Fruit fly (Drosophila melanogaster): ENCODE measurements around the gene Ir7d.
A peak's percentile ranks its signal among the peaks of the same experiment; 100 is the strongest.

The Ir7d gene

dm6 chrX:7893411-7894122 lies 14.9 kb upstream of the Ir7d start, which contains the start of the genes CG45089, ND-MNLL and p115 (continued):
- TF ChIP-seq HHEX (GFP tag; optimal IDR thresholded peaks at IDR 0.05): peak; percentile 18
- peak; percentile 73 for TF ChIP-seq nmo (GFP tag; optimal IDR thresholded peaks at IDR 0.05)
- peak; percentile 78 for TF ChIP-seq MBD-R2 (GFP tag; IDR thresholded peaks at IDR 0.05)
- peak; percentile 65 for TF ChIP-seq Abd-B (GFP tag; optimal IDR thresholded peaks at IDR 0.05)
- peak; percentile 75 for TF ChIP-seq BEAF-32 (GFP tag; optimal IDR thresholded peaks at IDR 0.05)
- TF ChIP-seq ro (GFP tag; IDR thresholded peaks at IDR 0.05): no peak
- peak; percentile 61; the same call in 2 of the 3 replicates for TF ChIP-seq CG14860 (GFP tag; IDR thresholded peaks at IDR 0.05; ENCODE audit: partially characterized antibody)
- peak in 1 of 2 experiments; percentile 60 for TF ChIP-seq bsh (GFP tag; optimal IDR thresholded peaks at IDR 0.05)
- no peak for TF ChIP-seq ham (GFP tag; IDR thresholded peaks at IDR 0.05)
- no peak for TF ChIP-seq E2f1 (GFP tag; IDR thresholded peaks at IDR 0.05)
- TF ChIP-seq Fer3 (tag; optimal IDR thresholded peaks at IDR 0.05): peak; percentile 47
- TF ChIP-seq CG8765 (GFP tag; IDR thresholded peaks at IDR 0.05): no peak
- peak; percentile 8 for TF ChIP-seq CG16815 (GFP tag; optimal IDR thresholded peaks at IDR 0.05)
- peak; percentile 46 for TF ChIP-seq caup (GFP tag; optimal IDR thresholded peaks at IDR 0.05; ENCODE audit: severe bottlenecking)
- TF ChIP-seq sc (optimal IDR thresholded peaks at IDR 0.05): no peak
- peak; percentile 6 for TF ChIP-seq sc (GFP tag; optimal IDR thresholded peaks at IDR 0.05)
- peak; percentile 16; the same call in 1 of the 3 replicates for TF ChIP-seq CG11456 (GFP tag; IDR thresholded peaks at IDR 0.05)
- no peak for TF ChIP-seq Lhr (GFP tag; optimal IDR thresholded peaks at IDR 0.05)
- TF ChIP-seq Ssrp (tag; optimal IDR thresholded peaks at IDR 0.05): peak; percentile 35
- no peak for TF ChIP-seq CG1233 (GFP tag; optimal IDR thresholded peaks at IDR 0.05)
- TF ChIP-seq CG8924 (tag; optimal IDR thresholded peaks at IDR 0.05): peak; percentile 68
- TF ChIP-seq ase (GFP tag; IDR thresholded peaks at IDR 0.05): no peak
- no peak for TF ChIP-seq CG11398 (GFP tag; optimal IDR thresholded peaks at IDR 0.05)
- TF ChIP-seq MESR4 (GFP tag; optimal IDR thresholded peaks at IDR 0.05): peak; percentile 53
- TF ChIP-seq CG11695 (GFP tag; IDR thresholded peaks at IDR 0.05): 0 out of 3 replicates have a peak, but pooled peaks have one; percentile 9
- TF ChIP-seq CG13287 (GFP tag; IDR thresholded peaks at IDR 0.05; ENCODE audit: partially characterized antibody): peak; percentile 81
- TF ChIP-seq CG13775 (GFP tag; optimal IDR thresholded peaks at IDR 0.05): peak; percentile 65
- TF ChIP-seq CG10267 (tag; optimal IDR thresholded peaks at IDR 0.05): peak; percentile 72
- TF ChIP-seq CG17328 (GFP tag; IDR thresholded peaks at IDR 0.05): 0 out of 2 replicates have a peak, but pooled peaks have one; percentile 42
- peak; percentile 25 for TF ChIP-seq scrt (GFP tag; optimal IDR thresholded peaks at IDR 0.05)
- TF ChIP-seq CG18262 (tag; optimal IDR thresholded peaks at IDR 0.05): peak; percentile 62
- no peak for TF ChIP-seq CG3726 (GFP tag; IDR thresholded peaks at IDR 0.05)
- peak; percentile 50; the same call in 1 of the 3 replicates for TF ChIP-seq dysf (GFP tag; IDR thresholded peaks at IDR 0.05)
- peak; percentile 50; the same call in 2 of the 3 replicates for TF ChIP-seq Aef1 (GFP tag; IDR thresholded peaks at IDR 0.05)
- no peak for TF ChIP-seq otp (GFP tag; IDR thresholded peaks at IDR 0.05)
- no peak for TF ChIP-seq Hr39 (optimal IDR thresholded peaks at IDR 0.05)
- no peak for TF ChIP-seq eyg (GFP tag; optimal IDR thresholded peaks at IDR 0.05)
- 0 out of 2 replicates have a peak, but pooled peaks have one; percentile 20 for TF ChIP-seq Drgx (GFP tag; IDR thresholded peaks at IDR 0.05)
- TF ChIP-seq CG3847 (GFP tag; IDR thresholded peaks at IDR 0.05): peak; percentile 60
- no peak for TF ChIP-seq cg (GFP tag; optimal IDR thresholded peaks at IDR 0.05)
- TF ChIP-seq oc (tag; optimal IDR thresholded peaks at IDR 0.05): peak; percentile 31
- no peak for TF ChIP-seq C15 (GFP tag; IDR thresholded peaks at IDR 0.05)
- peak; percentile 65 for TF ChIP-seq lab (GFP tag; optimal IDR thresholded peaks at IDR 0.05)
- peak; percentile 22 for TF ChIP-seq CG9797 (GFP tag; optimal IDR thresholded peaks at IDR 0.05)
- peak; percentile 34 for TF ChIP-seq fd3F (GFP tag; optimal IDR thresholded peaks at IDR 0.05)
- no peak for TF ChIP-seq psq (GFP tag; optimal IDR thresholded peaks at IDR 0.05)
- TF ChIP-seq CG43689 (GFP tag; IDR thresholded peaks at IDR 0.05): no peak
- peak; percentile 54 for TF ChIP-seq lbe (GFP tag; optimal IDR thresholded peaks at IDR 0.05)
- peak; percentile 31 for TF ChIP-seq tup (GFP tag; optimal IDR thresholded peaks at IDR 0.05)
